Fruit fly (Drosophila melanogaster): ENCODE results near the gene MICU1.
A peak's percentile ranks its signal among the peaks of the same experiment; 100 is the strongest.

MICU1 gene

dm6 chr2L:7204172-7204482, 22.1 kb downstream of the MICU1 start, which contains the start of gene CG4502 (continued):
- TF ChIP-seq zfh1 (GFP tag; IDR thresholded peaks at IDR 0.05) (0 out of 3 replicates have a peak, but pooled peaks have one; percentile 33), MBD-R2 (GFP tag; IDR thresholded peaks at IDR 0.05) (peak; percentile 73), Ets97D (GFP tag; optimal IDR thresholded peaks at IDR 0.05) (peak; percentile 89), CG3163 (GFP tag; optimal IDR thresholded peaks at IDR 0.05) (no peak), CG11085 (GFP tag; IDR thresholded peaks at IDR 0.05) (no peak), Fer2 (tag; optimal IDR thresholded peaks at IDR 0.05) (no peak), sqz (GFP tag; optimal IDR thresholded peaks at IDR 0.05) (peak; percentile 19), Mad (GFP tag; optimal IDR thresholded peaks at IDR 0.05) (no peak), Lim3 (GFP tag; IDR thresholded peaks at IDR 0.05) (no peak), pan (optimal IDR thresholded peaks at IDR 0.05) (no peak), pan (GFP tag; optimal IDR thresholded peaks at IDR 0.05 in 1 of 2, IDR thresholded peaks at IDR 0.05 in 1 of 2) (no peak), pho (GFP tag; optimal IDR thresholded peaks at IDR 0.05) (peak; percentile 30), her (GFP tag; optimal IDR thresholded peaks at IDR 0.05) (peak; percentile 47), aop (GFP tag; IDR thresholded peaks at IDR 0.05) (no peak), kay (GFP tag; optimal IDR thresholded peaks at IDR 0.05) (no peak), bbx (GFP tag; IDR thresholded peaks at IDR 0.05; ENCODE audit: partially characterized antibody) (peak; percentile 100), H15 (GFP tag; IDR thresholded peaks at IDR 0.05) (no peak), CG33213 (GFP tag; optimal IDR thresholded peaks at IDR 0.05) (peak; percentile 76), Doc3 (GFP tag; IDR thresholded peaks at IDR 0.05; ENCODE audit: partially characterized antibody) (peak; percentile 99), Meics (GFP tag; optimal IDR thresholded peaks at IDR 0.05) (no peak), CG1832 (GFP tag; optimal IDR thresholded peaks at IDR 0.05) (no peak), CG4730 (GFP tag; IDR thresholded peaks at IDR 0.05) (no peak), Sry-β (GFP tag; optimal IDR thresholded peaks at IDR 0.05) (no peak), Optix (GFP tag; IDR thresholded peaks at IDR 0.05) (no peak), Lpt (GFP tag; optimal IDR thresholded peaks at IDR 0.05) (no peak), fd102C (GFP tag; optimal IDR thresholded peaks at IDR 0.05) (no peak), CG16863 (GFP tag; optimal IDR thresholded peaks at IDR 0.05) (no peak), Elba2 (GFP tag; optimal IDR thresholded peaks at IDR 0.05) (no peak), pb (GFP tag; optimal IDR thresholded peaks at IDR 0.05) (no peak), lab (GFP tag; optimal IDR thresholded peaks at IDR 0.05) (no peak), klu (GFP tag; IDR thresholded peaks at IDR 0.05) (no peak), CG17359 (tag; optimal IDR thresholded peaks at IDR 0.05) (no peak), CG2120 (GFP tag; optimal IDR thresholded peaks at IDR 0.05) (peak; percentile 39), CG6683 (GFP tag; optimal IDR thresholded peaks at IDR 0.05) (no peak), HLH54F (GFP tag; optimal IDR thresholded peaks at IDR 0.05) (no peak), Hsf (GFP tag; optimal IDR thresholded peaks at IDR 0.05) (peak; percentile 21), Pdp1 (GFP tag; optimal IDR thresholded peaks at IDR 0.05) (peak in 1 of 2 experiments; percentile 21), Bgb (GFP tag; IDR thresholded peaks at IDR 0.05; ENCODE audit: partially characterized antibody) (peak; percentile 100), toy (GFP tag; IDR thresholded peaks at IDR 0.05) (no peak), maf-S (GFP tag; optimal IDR thresholded peaks at IDR 0.05) (peak; percentile 7), tgo (GFP tag; IDR thresholded peaks at IDR 0.05) (no peak), MESR4 (GFP tag; optimal IDR thresholded peaks at IDR 0.05) (peak; percentile 18), zen2 (GFP tag; IDR thresholded peaks at IDR 0.05; ENCODE audit: partially characterized antibody) (peak; percentile 100), so (GFP tag; IDR thresholded peaks at IDR 0.05) (no peak), CG4424 (GFP tag; optimal IDR thresholded peaks at IDR 0.05) (peak; percentile 10), CG10979 (tag; optimal IDR thresholded peaks at IDR 0.05) (no peak), sd (tag; optimal IDR thresholded peaks at IDR 0.05) (peak; percentile 43), Side (GFP tag; optimal IDR thresholded peaks at IDR 0.05) (peak; percentile 23), CG11696 (GFP tag; IDR thresholded peaks at IDR 0.05) (no peak), ara (GFP tag; IDR thresholded peaks at IDR 0.05) (no peak; the same call in 1 of the 2 replicates), wdn (GFP tag; IDR thresholded peaks at IDR 0.05) (no peak), CG11456 (GFP tag; IDR thresholded peaks at IDR 0.05) (no peak), CG13624 (GFP tag; optimal IDR thresholded peaks at IDR 0.05) (peak; percentile 75)
